Fruit fly (Drosophila melanogaster) whole organism, embryonic: ENCODE data around the gene HP1c.

ENCODE experiments used
- Kr ChIP-seq: fragments of 200-800 bp; sonication (Bioruptor generic); optimal IDR thresholded peaks from 2 replicates; lab custom pipeline; 2017; ENCODE audit warnings: missing biosample characterization, mild to moderate bottlenecking, missing genetic modification characterization
- abd-A ChIP-seq: fragments of 200-800 bp; sonication (Bioruptor generic); optimal IDR thresholded peaks from 3 replicates; lab custom pipeline; 2019; ENCODE audit warnings: missing biosample characterization, mild to moderate bottlenecking, missing genetic modification characterization, moderate library complexity
- wdn ChIP-seq: fragments of 200-800 bp; sonication (Bioruptor generic); IDR thresholded peaks from 2 replicates; pipeline ENCODE4 v1.3.6; 2022; ENCODE audit warnings: missing biosample characterization, missing genetic modification characterization

- TF ChIP-seq wdn (GFP tag; lab: Robert Waterston, UW) (no peak), abd-A (no peak), Kr (no peak)
These were observed 4.6 kb downstream of the HP1c start for dm6 chr3R:22750039-22750438.
